Worm (Caenorhabditis elegans): ENCODE results near the gene C07G1.15.

- TF ChIP-seq W03F9.2 (tag; optimal IDR thresholded peaks at IDR 0.05) (no peak), him-1 (tag; optimal IDR thresholded peaks at IDR 0.05) (no peak), dao-5 (tag; optimal IDR thresholded peaks at IDR 0.05) (no peak)
Observed at ce11 chrIV:8181404-8181803, 11.6 kb downstream of the C07G1.15 start.

All from whole organism, L4/young adult.